Fruit fly (Drosophila melanogaster) whole organism: ENCODE data around the gene RpL4.

Experiments
- CG8478 ChIP-seq: fragments of >200 bp; optimal IDR thresholded peaks from 2 replicates; lab custom pipeline; 2018; ENCODE audit warnings: inconsistent platforms
- Dll ChIP-seq: fragments of >200 bp; optimal IDR thresholded peaks from 2 replicates; lab custom pipeline; 2017
- EcR ChIP-seq, 2 experiments: fragments of >200 bp; optimal IDR thresholded peaks; 2 replicates each; lab custom pipeline; 2017; ENCODE audit warnings: missing biosample characterization in 2 of 2, missing genetic modification characterization in 2 of 2, missing genetic modification reagents in 2 of 2
- pan ChIP-seq: fragments of >200 bp; optimal IDR thresholded peaks from 2 replicates; lab custom pipeline; 2017
- psq ChIP-seq: fragments of >200 bp; optimal IDR thresholded peaks from 2 replicates; lab custom pipeline; 2017
- usp ChIP-seq: fragments of >200 bp; optimal IDR thresholded peaks from 2 replicates; lab custom pipeline; 2017; ENCODE audit warnings: missing biosample characterization, missing genetic modification characterization, mixed read lengths

- no peak for TF ChIP-seq pan (lab: Kevin White, UChicago)
- no peak for TF ChIP-seq usp (GFP tag; lab: Kevin White, UChicago)
- TF ChIP-seq EcR (GFP tag; optimal IDR thresholded peaks at IDR 0.05; lab: Kevin White, UChicago) = no peak
- TF ChIP-seq CG8478 (lab: Kevin White, UChicago) = no peak
- TF ChIP-seq psq (lab: Kevin White, UChicago) = no peak
- no peak for TF ChIP-seq Dll
Observed at dm6 chr3R:27916355-27917019, 6.1 kb upstream of the RpL4 start, which contains the start of the genes CG5003 and mRpS22.
